Fruit fly (Drosophila melanogaster): ENCODE results near the gene CG34155.

The CG34155 gene

dm6 chr3R:30560070-30560469 is at the start of gene CG34155 (continued):
- TF ChIP-seq CG2712 (tag; optimal IDR thresholded peaks at IDR 0.05), result no peak

DNA sequence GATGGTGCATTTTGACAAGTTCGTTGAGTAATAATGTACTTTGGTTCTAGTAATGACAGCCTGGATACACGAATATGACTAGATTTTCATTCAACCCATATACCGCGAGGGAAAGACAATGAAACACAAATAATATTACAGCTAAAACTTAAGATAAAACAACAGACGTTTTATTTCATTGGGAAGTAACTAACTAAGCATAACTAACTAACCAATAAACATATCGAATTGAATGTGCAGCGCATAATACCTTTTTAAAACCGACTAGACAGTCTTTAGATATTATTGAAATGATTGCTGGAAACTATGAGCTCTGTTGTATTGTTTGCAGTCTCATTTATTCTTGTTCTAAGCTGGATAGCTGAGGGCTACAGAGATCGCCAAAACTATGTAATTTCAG is 45.9 kb upstream of the CG34155 start, which contains the start of gene CG31016:
TSS of gene CG31016 (plus strand) at position 301 of the 400 bp plus-strand sequence.
- TF ChIP-seq GATAe (GFP tag; conservative IDR thresholded peaks at IDR 0.05), result no peak
- TF ChIP-seq CG9932 (GFP tag; IDR thresholded peaks at IDR 0.05), result no peak
- TF ChIP-seq ssp (GFP tag; IDR thresholded peaks at IDR 0.05), result no peak
- TF ChIP-seq vvl (GFP tag; IDR thresholded peaks at IDR 0.05), result no peak
- TF ChIP-seq HHEX (GFP tag; optimal IDR thresholded peaks at IDR 0.05), result no peak
- TF ChIP-seq CG12744 (GFP tag; optimal IDR thresholded peaks at IDR 0.05), result no peak
- no peak for TF ChIP-seq onecut (GFP tag; IDR thresholded peaks at IDR 0.05)
- no peak for TF ChIP-seq dan (GFP tag; IDR thresholded peaks at IDR 0.05)

DNA sequence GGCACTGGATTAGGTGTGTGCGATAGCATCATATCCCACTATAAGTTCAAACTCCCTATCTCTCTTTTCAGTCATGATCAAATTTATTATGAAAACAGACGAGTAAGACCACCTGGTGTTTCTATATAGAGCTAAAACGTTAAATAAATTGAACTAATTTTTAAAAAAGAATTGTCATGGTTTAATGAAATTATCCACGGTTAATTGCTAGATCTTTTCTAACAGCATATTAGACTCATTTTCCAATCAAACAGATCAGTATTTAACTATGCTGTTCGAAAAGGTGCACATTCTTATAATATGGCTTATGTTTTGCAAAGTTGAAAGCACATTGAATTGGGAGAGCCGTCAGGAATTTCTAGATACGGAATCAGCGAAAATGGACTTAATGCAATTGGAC is 43.9 kb upstream of the CG34155 start, which contains the start of gene PH4alphaNE3:
TSS of gene PH4alphaNE3 (plus strand) at position 301 of the 400 bp plus-strand sequence.
- no peak for TF ChIP-seq CG15601 (tag; optimal IDR thresholded peaks at IDR 0.05)
- TF ChIP-seq sens (GFP tag), result peak; percentile 26
- no peak for TF ChIP-seq CG4707 (GFP tag; optimal IDR thresholded peaks at IDR 0.05)
- TF ChIP-seq nau (GFP tag; optimal IDR thresholded peaks at IDR 0.05), result no peak
- peak; percentile 19 for TF ChIP-seq Ets65A (GFP tag)
- no peak for TF ChIP-seq Deaf1 (tag; optimal IDR thresholded peaks at IDR 0.05)
- no peak for TF ChIP-seq vfl (GFP tag; optimal IDR thresholded peaks at IDR 0.05)
- no peak for TF ChIP-seq CG2875 (GFP tag; optimal IDR thresholded peaks at IDR 0.05)
- TF ChIP-seq CG8944 (GFP tag; optimal IDR thresholded peaks at IDR 0.05), result no peak
- no peak for TF ChIP-seq Dref (GFP tag; IDR thresholded peaks at IDR 0.05)
- no peak for TF ChIP-seq CG2712 (tag; optimal IDR thresholded peaks at IDR 0.05)
- no peak for TF ChIP-seq CG6254 (GFP tag; optimal IDR thresholded peaks at IDR 0.05)

dm6 chr3R:30601440-30602256 is 41.6 kb upstream of the CG34155 start, which contains the start of the genes CG2246 and CG31021:
Gene CG2246, minus strand, starts transcription at chr3R:30601489.
Gene CG31021, plus strand, starts transcription at chr3R:30602206.
- TF ChIP-seq Hr39 (optimal IDR thresholded peaks at IDR 0.05) (no peak), CG12104 (GFP tag; optimal IDR thresholded peaks at IDR 0.05) (peak; percentile 16), NC2α (GFP tag; optimal IDR thresholded peaks at IDR 0.05) (no peak), repo (GFP tag; optimal IDR thresholded peaks at IDR 0.05) (no peak), jing (GFP tag; optimal IDR thresholded peaks at IDR 0.05) (no peak), CG10462 (GFP tag; optimal IDR thresholded peaks at IDR 0.05) (peak; percentile 29), sisA (GFP tag; IDR thresholded peaks at IDR 0.05) (peak; percentile 55), nau (GFP tag; optimal IDR thresholded peaks at IDR 0.05) (no peak), Meics (GFP tag; optimal IDR thresholded peaks at IDR 0.05) (peak; percentile 6), trem (tag; optimal IDR thresholded peaks at IDR 0.05) (peak; percentile 62), Camta (GFP tag; optimal IDR thresholded peaks at IDR 0.05) (peak; percentile 15), CG42726 (GFP tag; IDR thresholded peaks at IDR 0.05; ENCODE audit: partially characterized antibody) (peak; percentile 93), Lhr (GFP tag; optimal IDR thresholded peaks at IDR 0.05) (peak; percentile 98), CG12769 (tag; optimal IDR thresholded peaks at IDR 0.05) (no peak), shn (GFP tag; optimal IDR thresholded peaks at IDR 0.05) (peak; percentile 66), HLH54F (GFP tag; optimal IDR thresholded peaks at IDR 0.05) (peak; percentile 72), CG34376 (GFP tag; optimal IDR thresholded peaks at IDR 0.05) (peak; percentile 18), CG33557 (GFP tag; optimal IDR thresholded peaks at IDR 0.05) (no peak), CG15011 (GFP tag; optimal IDR thresholded peaks at IDR 0.05) (no peak), CG5180 (GFP tag; optimal IDR thresholded peaks at IDR 0.05) (no peak), Ptx1 (GFP tag; IDR thresholded peaks at IDR 0.05) (peak; percentile 43; the same call in 1 of the 2 replicates), GATAe (GFP tag; conservative IDR thresholded peaks at IDR 0.05) (no peak), klu (GFP tag; IDR thresholded peaks at IDR 0.05) (peak; percentile 39; the same call in 1 of the 2 replicates), CG9817 (tag; optimal IDR thresholded peaks at IDR 0.05) (peak; percentile 61), CG17328 (GFP tag; IDR thresholded peaks at IDR 0.05) (peak; percentile 51), Lpt (GFP tag; optimal IDR thresholded peaks at IDR 0.05) (no peak), Hey (tag; optimal IDR thresholded peaks at IDR 0.05) (no peak), ac (GFP tag; optimal IDR thresholded peaks at IDR 0.05) (no peak)

Data from whole organism, embryonic.